Fruit fly (Drosophila melanogaster) Kc167 (cell line): ENCODE results near the gene Piezo.

Experiments used
- Myc ChIP-seq: fragments of >200 bp; optimal IDR thresholded peaks from 2 replicates; lab custom pipeline; 2017; ENCODE audit warnings: missing external identifiers
- psq ChIP-seq: fragments of >200 bp; optimal IDR thresholded peaks from 2 replicates; lab custom pipeline; 2017; ENCODE audit warnings: missing external identifiers

- TF ChIP-seq psq (lab: Kevin White, UChicago): no peak
- TF ChIP-seq Myc: no peak
Observed at dm6 chr2L:8195722-8196323, 33.0 kb downstream of the Piezo start.
